Worm (Caenorhabditis elegans) whole organism, young adult: Measurements from ENCODE around the gene ugt-12.

Source experiments
- T26A5.8 ChIP-seq: sonication (generic microtip); optimal IDR thresholded peaks from 2 replicates; lab custom pipeline; 2016; ENCODE audit warnings: missing genetic modification characterization, missing compliant biosample characterization
- Y79H2A.3 ChIP-seq: fragments of 200-800 bp; sonication (Bioruptor generic); conservative IDR thresholded peaks from 2 replicates; pipeline ENCODE4 v1.3.6; 2022; ENCODE audit warnings: missing genetic modification reagents, missing genetic modification characterization, missing compliant biosample characterization
- attf-3 ChIP-seq: fragments of 200-800 bp; sonication (Bioruptor generic); conservative IDR thresholded peaks from 2 replicates; pipeline ENCODE4 v1.3.6; 2022; ENCODE audit warnings: missing genetic modification reagents, missing genetic modification characterization, missing compliant biosample characterization
- gei-17 ChIP-seq: fragments of 200-800 bp; sonication (Bioruptor generic); optimal IDR thresholded peaks from 2 replicates; lab custom pipeline; 2018; ENCODE audit warnings: mild to moderate bottlenecking, missing genetic modification characterization, missing compliant biosample characterization
- hrde-1 ChIP-seq: sonication (generic microtip); optimal IDR thresholded peaks from 2 replicates; lab custom pipeline; 2016; ENCODE audit warnings: missing genetic modification characterization, mild to moderate bottlenecking, missing compliant biosample characterization, moderate library complexity, missing genotype, missing genetic modification reagents, borderline replicate concordance
- hsf-1 ChIP-seq: fragments of 200-800 bp; sonication (Bioruptor generic); IDR thresholded peaks from 2 replicates; pipeline ENCODE4 v1.3.6; 2022; ENCODE audit warnings: missing genetic modification reagents, missing genetic modification characterization, missing compliant biosample characterization
- nhr-90 ChIP-seq: sonication (generic microtip); optimal IDR thresholded peaks from 2 replicates; lab custom pipeline; 2016; ENCODE audit warnings: missing genotype, mild to moderate bottlenecking, missing genetic modification characterization, missing compliant biosample characterization
- sea-2 ChIP-seq: fragments of 200-800 bp; sonication (Bioruptor generic); IDR thresholded peaks from 2 replicates; pipeline ENCODE4 v1.3.6; 2022; ENCODE audit warnings: missing genetic modification characterization, missing compliant biosample characterization

- TF ChIP-seq nhr-90 (tag; lab: Kevin White, UChicago) (no peak), hsf-1 (GFP tag; lab: Robert Waterston, UW) (no peak), Y79H2A.3 (GFP tag; lab: Robert Waterston, UW) (no peak), gei-17 (GFP tag; lab: Kevin White, UChicago) (no peak), attf-3 (GFP tag; lab: Robert Waterston, UW) (no peak), sea-2 (no peak), hrde-1 (tag; lab: Kevin White, UChicago) (no peak), T26A5.8 (no peak)
These were observed 19.2 kb upstream of the ugt-12 start, which contains the start of gene ugt-13 for ce11 chrV:4908591-4908990.
